Worm (Caenorhabditis elegans): Measurements from ENCODE around the gene F38B2.3.

ce11 chrX:11289925-11290324 lies 3.8 kb upstream of the F38B2.3 start:
- TF ChIP-seq ztf-11 (tag; optimal IDR thresholded peaks at IDR 0.05) (no peak), aly-2 (tag; optimal IDR thresholded peaks at IDR 0.05) (no peak), zag-1 (tag; optimal IDR thresholded peaks at IDR 0.05) (no peak)
